Fruit fly (Drosophila melanogaster): Measurements from ENCODE around the gene LManIV.

DNA sequence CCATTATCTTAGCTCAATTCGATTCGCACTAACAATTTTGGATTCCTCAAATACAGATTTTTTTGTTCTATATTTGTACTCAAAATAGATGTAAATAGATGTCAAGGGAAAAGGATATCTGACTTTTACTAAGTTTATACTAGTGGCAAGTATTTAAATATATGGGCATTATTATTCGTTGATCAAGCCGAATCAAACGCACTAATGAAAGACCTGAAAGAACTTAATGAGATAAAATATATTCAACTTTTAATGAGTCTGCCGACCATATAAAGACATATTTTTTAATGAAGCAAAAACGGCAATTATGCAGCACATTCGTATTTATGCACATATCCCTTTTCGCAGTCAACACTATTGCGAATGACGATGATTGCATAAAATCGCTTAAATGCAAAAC is 10.3 kb upstream of the LManIV start, which contains the start of gene CG42710:
- TF ChIP-seq pan (optimal IDR thresholded peaks at IDR 0.05) (no peak), CG8478 (optimal IDR thresholded peaks at IDR 0.05) (no peak), EcR (GFP tag; optimal IDR thresholded peaks at IDR 0.05) (no peak)
